Fruit fly (Drosophila melanogaster) whole organism, prepupa: ENCODE measurements around the gene Targ2.

Source experiments
- Blimp-1 ChIP-seq: fragments of 200-800 bp; sonication (Bioruptor generic); optimal IDR thresholded peaks from 3 replicates; lab custom pipeline; 2017; ENCODE audit warnings: missing biosample characterization, missing genetic modification characterization, mild to moderate bottlenecking, moderate library complexity, missing genetic modification reagents
- CG10631 ChIP-seq: fragments of 200-800 bp; sonication (Bioruptor generic); optimal IDR thresholded peaks from 2 replicates; lab custom pipeline; 2016; ENCODE audit warnings: missing biosample characterization, missing genetic modification characterization
- CG10669 ChIP-seq: fragments of 200-800 bp; sonication (Bioruptor generic); optimal IDR thresholded peaks from 3 replicates; lab custom pipeline; 2018; ENCODE audit warnings: missing biosample characterization, mild to moderate bottlenecking, missing genetic modification characterization, moderate library complexity
- CG11294 ChIP-seq: fragments of 200-800 bp; sonication (Bioruptor generic); IDR thresholded peaks from 2 replicates; pipeline ENCODE4 v1.3.6; 2022; ENCODE audit warnings: missing biosample characterization, missing genetic modification characterization
- CG11762 ChIP-seq: fragments of 200-800 bp; sonication (Bioruptor generic); optimal IDR thresholded peaks from 3 replicates; lab custom pipeline; 2016; ENCODE audit warnings: missing biosample characterization, missing genetic modification characterization; ENCODE audit not compliant: insufficient read depth
- CG15336 ChIP-seq: fragments of 200-800 bp; sonication (Bioruptor generic); IDR thresholded peaks from 2 replicates; pipeline ENCODE4 v1.3.6; 2022; ENCODE audit warnings: missing biosample characterization, missing genetic modification characterization
- CG16779 ChIP-seq: fragments of 200-800 bp; sonication (Bioruptor generic); optimal IDR thresholded peaks from 3 replicates; lab custom pipeline; 2017; ENCODE audit warnings: missing biosample characterization, mild to moderate bottlenecking, missing genetic modification characterization
- CG32006 ChIP-seq: fragments of 200-800 bp; sonication (Bioruptor generic); optimal IDR thresholded peaks from 3 replicates; lab custom pipeline; 2017; ENCODE audit warnings: missing biosample characterization, mild to moderate bottlenecking, missing genetic modification characterization
- CG34406 ChIP-seq: fragments of 200-800 bp; sonication (Bioruptor generic); optimal IDR thresholded peaks from 3 replicates; lab custom pipeline; 2016; ENCODE audit warnings: missing biosample characterization, missing genetic modification characterization
- CG3919 ChIP-seq: fragments of 200-800 bp; sonication (Bioruptor generic); optimal IDR thresholded peaks from 3 replicates; lab custom pipeline; 2016; ENCODE audit warnings: missing biosample characterization, missing genetic modification characterization
- CG6163 ChIP-seq: fragments of 200-800 bp; sonication (Bioruptor generic); IDR thresholded peaks from 3 replicates; pipeline ENCODE4 v1.3.6; 2022; ENCODE audit warnings: missing biosample characterization, missing genetic modification characterization
- CG6792 ChIP-seq: fragments of 200-800 bp; sonication (Bioruptor generic); optimal IDR thresholded peaks from 3 replicates; lab custom pipeline; 2016; ENCODE audit warnings: missing biosample characterization, missing genetic modification characterization
- CG8119 ChIP-seq: fragments of 200-800 bp; sonication (Bioruptor generic); IDR thresholded peaks from 3 replicates; pipeline ENCODE4 v1.3.6; 2022; ENCODE audit warnings: missing biosample characterization, missing genetic modification characterization
- CG8319 ChIP-seq: fragments of 200-800 bp; sonication (Bioruptor generic); optimal IDR thresholded peaks from 3 replicates; lab custom pipeline; 2016; ENCODE audit warnings: missing biosample characterization, missing genetic modification characterization
- Eip75B ChIP-seq: fragments of 200-800 bp; sonication (Bioruptor generic); optimal IDR thresholded peaks from 3 replicates; lab custom pipeline; 2016; ENCODE audit warnings: missing biosample characterization, missing genetic modification characterization
- Eip78C ChIP-seq: fragments of 200-800 bp; sonication (Bioruptor generic); peaks from one replicate; lab custom pipeline; 2016; ENCODE audit warnings: missing biosample characterization, missing genetic modification characterization
- Ets21C ChIP-seq: fragments of 200-800 bp; sonication (Bioruptor generic); optimal IDR thresholded peaks from 3 replicates; lab custom pipeline; 2016; ENCODE audit warnings: missing biosample characterization, missing genetic modification characterization
- Ets96B ChIP-seq: fragments of 200-800 bp; optimal IDR thresholded peaks from 2 replicates; lab custom pipeline; 2019; ENCODE audit warnings: missing biosample characterization, mild to moderate bottlenecking, missing genetic modification characterization, moderate library complexity
- Hr4 ChIP-seq: fragments of 200-800 bp; sonication (Bioruptor generic); optimal IDR thresholded peaks from 3 replicates; lab custom pipeline; 2016; ENCODE audit warnings: missing biosample characterization, missing genetic modification characterization
- Lpt ChIP-seq: fragments of 200-800 bp; sonication (Bioruptor generic); optimal IDR thresholded peaks from 3 replicates; lab custom pipeline; 2016; ENCODE audit warnings: missing biosample characterization, missing genetic modification characterization
- OdsH ChIP-seq: fragments of 200-800 bp; sonication (Bioruptor generic); optimal IDR thresholded peaks from 3 replicates; lab custom pipeline; 2016; ENCODE audit warnings: missing biosample characterization, missing genetic modification characterization
- Smox ChIP-seq: fragments of 200-800 bp; sonication (Bioruptor generic); optimal IDR thresholded peaks from 3 replicates; lab custom pipeline; 2016; ENCODE audit warnings: missing biosample characterization, missing genetic modification characterization
- Sox14 ChIP-seq: fragments of 200-800 bp; sonication (Bioruptor generic); optimal IDR thresholded peaks from 3 replicates; lab custom pipeline; 2016; ENCODE audit warnings: missing biosample characterization, missing genetic modification characterization
- Sox15 ChIP-seq: fragments of 200-800 bp; sonication (Bioruptor generic); optimal IDR thresholded peaks from 3 replicates; lab custom pipeline; 2016; ENCODE audit warnings: missing biosample characterization, missing genetic modification characterization
- achi ChIP-seq: fragments of 200-800 bp; sonication (Bioruptor generic); optimal IDR thresholded peaks from 3 replicates; lab custom pipeline; 2016; ENCODE audit warnings: missing biosample characterization, missing genetic modification characterization
- cyc ChIP-seq: fragments of 200-800 bp; sonication (Bioruptor generic); optimal IDR thresholded peaks from 3 replicates; lab custom pipeline; 2016; ENCODE audit warnings: missing biosample characterization, missing genetic modification characterization
- dsx ChIP-seq: fragments of 200-800 bp; optimal IDR thresholded peaks from 3 replicates; lab custom pipeline; 2019; ENCODE audit warnings: missing biosample characterization, mild to moderate bottlenecking, missing genetic modification characterization, moderate library complexity; ENCODE audit not compliant: poor library complexity, severe bottlenecking
- eg ChIP-seq: fragments of 200-800 bp; sonication (Bioruptor generic); IDR thresholded peaks from 3 replicates; pipeline ENCODE4 v1.3.6; 2022; ENCODE audit warnings: missing biosample characterization, missing genetic modification characterization
- esn ChIP-seq: fragments of 200-800 bp; sonication (Bioruptor generic); optimal IDR thresholded peaks from 2 replicates; lab custom pipeline; 2016; ENCODE audit warnings: missing biosample characterization, mild to moderate bottlenecking, missing genetic modification characterization, moderate library complexity
- fkh ChIP-seq: fragments of 200-800 bp; sonication (Bioruptor generic); optimal IDR thresholded peaks from 3 replicates; lab custom pipeline; 2017; ENCODE audit warnings: missing biosample characterization, mild to moderate bottlenecking, missing genetic modification characterization, moderate library complexity
- net ChIP-seq: fragments of 200-800 bp; sonication (Bioruptor generic); optimal IDR thresholded peaks from 3 replicates; lab custom pipeline; 2016; ENCODE audit warnings: missing biosample characterization, missing genetic modification characterization
- pdm3 ChIP-seq: fragments of 200-800 bp; sonication (Bioruptor generic); optimal IDR thresholded peaks from 3 replicates; lab custom pipeline; 2016; ENCODE audit warnings: missing biosample characterization, missing genetic modification characterization
- salr ChIP-seq, 2 experiments: fragments of 200-800 bp; sonication (Bioruptor generic); optimal IDR thresholded peaks; 3 replicates each; lab custom pipeline; 2016 to 2018; ENCODE audit warnings: missing biosample characterization in 2 of 2, missing genetic modification characterization in 2 of 2, mild to moderate bottlenecking in 1 of 2
- spab ChIP-seq: fragments of 200-800 bp; sonication (Bioruptor generic); optimal IDR thresholded peaks from 2 replicates; lab custom pipeline; 2017; ENCODE audit warnings: missing biosample characterization, mild to moderate bottlenecking, missing genetic modification characterization, missing genetic modification reagents
- ss ChIP-seq, 2 experiments: fragments of 200-800 bp; sonication (Bioruptor generic); optimal IDR thresholded peaks; 2 replicates in 1 of 2; 3 replicates in 1 of 2; lab custom pipeline; 2017 to 2018; ENCODE audit warnings: mild to moderate bottlenecking in 2 of 2, missing biosample characterization in 2 of 2, missing genetic modification characterization in 2 of 2, moderate library complexity in 1 of 2
- svp ChIP-seq: fragments of 200-800 bp; sonication (Bioruptor generic); peaks from one replicate; lab custom pipeline; 2016; ENCODE audit warnings: missing biosample characterization, missing genetic modification characterization
- topi ChIP-seq: fragments of 200-800 bp; sonication (Bioruptor generic); optimal IDR thresholded peaks from 3 replicates; lab custom pipeline; 2016; ENCODE audit warnings: missing biosample characterization, missing genetic modification characterization
- vri ChIP-seq: fragments of 200-800 bp; sonication (Bioruptor generic); optimal IDR thresholded peaks from 3 replicates; lab custom pipeline; 2016; ENCODE audit warnings: missing biosample characterization, mild to moderate bottlenecking, missing genetic modification characterization

Gene Targ2

DNA sequence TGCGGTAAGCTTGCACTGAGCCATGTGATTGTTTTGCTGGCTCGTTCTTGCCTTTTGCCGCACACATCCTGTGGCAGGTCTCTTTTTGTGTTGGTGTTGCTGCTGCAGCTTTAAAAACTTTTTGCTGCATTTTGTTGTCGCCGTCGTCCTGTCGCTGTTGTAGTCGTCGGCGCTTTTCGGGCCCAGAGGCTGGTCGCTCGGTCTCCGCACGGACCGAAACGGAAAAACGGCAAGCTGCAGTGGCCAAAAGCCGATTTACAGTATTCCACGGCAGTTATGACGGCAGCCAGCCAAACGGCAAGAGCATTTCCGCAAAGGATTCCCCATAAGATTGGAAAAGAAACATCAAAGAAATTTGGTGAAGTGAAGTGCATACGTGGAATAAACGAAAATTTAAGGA is 17.1 kb upstream of the Targ2 start, which contains the start of gene CG43219:
CG43219 (plus strand) TSS at position 301 of the 400 bp plus-strand sequence.
- TF ChIP-seq Lpt (GFP tag; lab: Kevin White, UChicago): no peak
- no peak for TF ChIP-seq OdsH (GFP tag; lab: Kevin White, UChicago)
- TF ChIP-seq Eip78C: peak; percentile 5

dm6 chr3L:21219160-21219559 is 16.1 kb upstream of the Targ2 start:
- peak; percentile 44; the same call in 1 of the 3 replicates for TF ChIP-seq CG6163 (GFP tag; lab: Robert Waterston, UW)
- peak; percentile 39 for TF ChIP-seq Eip75B
- TF ChIP-seq svp: no peak

dm6 chr3L:21216697-21217291 is 13.8 kb upstream of the Targ2 start, which contains the start of the genes Trmt112 and Ilk:
Trmt112 (minus strand) TSS chr3L:21216839.
Ilk (plus strand) TSS chr3L:21216901.
- TF ChIP-seq achi: no peak
- no peak for TF ChIP-seq CG11762 (GFP tag; lab: Kevin White, UChicago)
- TF ChIP-seq Lpt (GFP tag; lab: Kevin White, UChicago): no peak
- TF ChIP-seq CG10669 (GFP tag; lab: Kevin White, UChicago): no peak
- TF ChIP-seq ss (GFP tag; optimal IDR thresholded peaks at IDR 0.05; lab: Kevin White, UChicago): no peak
- peak; percentile 46 for TF ChIP-seq dsx
- TF ChIP-seq Sox14: no peak
- TF ChIP-seq Smox: no peak
- TF ChIP-seq Hr4 (GFP tag; lab: Kevin White, UChicago): no peak
- TF ChIP-seq fkh (GFP tag; lab: Kevin White, UChicago): peak; percentile 60
- no peak for TF ChIP-seq Eip75B
- TF ChIP-seq Ets21C (GFP tag; lab: Kevin White, UChicago): no peak
- no peak for TF ChIP-seq CG34406 (GFP tag; lab: Kevin White, UChicago)
- peak; percentile 76 for TF ChIP-seq Eip78C
- TF ChIP-seq net (GFP tag; lab: Kevin White, UChicago): no peak
- TF ChIP-seq CG10631 (GFP tag; lab: Kevin White, UChicago): no peak
- TF ChIP-seq CG3919: no peak
- TF ChIP-seq CG11294: no peak
- TF ChIP-seq Sox15 (GFP tag; lab: Kevin White, UChicago): no peak
- no peak for TF ChIP-seq topi
- TF ChIP-seq cyc: no peak
- no peak for TF ChIP-seq pdm3 (GFP tag; lab: Kevin White, UChicago)

dm6 chr3L:21209921-21210532 is 7.0 kb upstream of the Targ2 start, which contains the start of the genes CG10510 and CG10508:
CG10510 (minus strand) TSS chr3L:21210084.
CG10508 (plus strand) TSS chr3L:21210215.
- TF ChIP-seq vri: no peak
- TF ChIP-seq Blimp-1 (GFP tag; lab: Kevin White, UChicago): no peak
- no peak for TF ChIP-seq CG6163 (GFP tag; lab: Robert Waterston, UW)
- no peak for TF ChIP-seq CG32006 (GFP tag; lab: Kevin White, UChicago)
- TF ChIP-seq CG15336 (GFP tag; lab: Robert Waterston, UW): no peak
- no peak for TF ChIP-seq CG11294
- no peak for TF ChIP-seq CG8119 (GFP tag; lab: Robert Waterston, UW)
- TF ChIP-seq CG34406 (GFP tag; lab: Kevin White, UChicago): no peak
- no peak for TF ChIP-seq Eip75B
- TF ChIP-seq esn: no peak
- TF ChIP-seq achi: no peak
- TF ChIP-seq cyc: no peak
- TF ChIP-seq Sox15 (GFP tag; lab: Kevin White, UChicago): no peak

- no peak for TF ChIP-seq CG3919
- TF ChIP-seq CG8119 (GFP tag; lab: Robert Waterston, UW): no peak
Measured at dm6 chr3L:21206486-21206885, 3.5 kb upstream of the Targ2 start.

DNA sequence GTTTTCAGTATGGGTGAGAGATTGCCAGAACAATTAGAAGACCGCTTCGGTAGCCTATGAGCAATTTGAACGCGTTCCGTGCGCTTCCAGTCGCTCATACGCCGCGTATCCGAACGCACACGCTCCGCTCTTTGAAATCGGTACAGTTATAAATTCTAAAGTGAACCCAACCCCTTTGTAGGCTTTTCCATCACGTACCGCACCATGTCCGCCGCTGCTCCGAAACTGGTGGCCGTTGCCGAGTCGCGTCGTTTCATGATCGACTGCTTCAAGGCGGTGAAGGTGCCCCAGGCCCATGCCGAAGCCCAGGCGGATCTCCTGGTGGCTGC is 2.4 kb upstream of the Targ2 start:
- TF ChIP-seq eg (GFP tag; lab: Robert Waterston, UW) (no peak), ss (GFP tag; optimal IDR thresholded peaks at IDR 0.05; lab: Kevin White, UChicago) (no peak), spab (GFP tag; lab: Kevin White, UChicago) (no peak), CG10669 (GFP tag; lab: Kevin White, UChicago) (no peak), CG11762 (GFP tag; lab: Kevin White, UChicago) (no peak), fkh (GFP tag; lab: Kevin White, UChicago) (no peak), CG8319 (no peak), Blimp-1 (GFP tag; lab: Kevin White, UChicago) (no peak), CG6792 (GFP tag; lab: Kevin White, UChicago) (no peak), esn (no peak), salr (GFP tag; optimal IDR thresholded peaks at IDR 0.05; lab: Kevin White, UChicago) (no peak), CG11294 (no peak), Ets96B (tag; lab: Kevin White, UChicago) (no peak), CG16779 (tag; lab: Kevin White, UChicago) (no peak), CG15336 (GFP tag; lab: Robert Waterston, UW) (no peak), Hr4 (GFP tag; lab: Kevin White, UChicago) (no peak), Eip78C (no peak)
